Fruit fly (Drosophila melanogaster): ENCODE data around the gene CG11629.

Gene CG11629

dm6 chr2L:21898189-21898588, at the start of gene CG11629:
CG11629 (minus strand) TSS chr2L:21898289.
- TF ChIP-seq CG8478 (optimal IDR thresholded peaks at IDR 0.05) (no peak), CTCF (optimal IDR thresholded peaks at IDR 0.05) (no peak)

- TF ChIP-seq CTCF (optimal IDR thresholded peaks at IDR 0.05), result no peak
- no peak for TF ChIP-seq CG8478 (optimal IDR thresholded peaks at IDR 0.05)
Measured at dm6 chr2L:21933496-21933895, 35.4 kb upstream of the CG11629 start.

DNA sequence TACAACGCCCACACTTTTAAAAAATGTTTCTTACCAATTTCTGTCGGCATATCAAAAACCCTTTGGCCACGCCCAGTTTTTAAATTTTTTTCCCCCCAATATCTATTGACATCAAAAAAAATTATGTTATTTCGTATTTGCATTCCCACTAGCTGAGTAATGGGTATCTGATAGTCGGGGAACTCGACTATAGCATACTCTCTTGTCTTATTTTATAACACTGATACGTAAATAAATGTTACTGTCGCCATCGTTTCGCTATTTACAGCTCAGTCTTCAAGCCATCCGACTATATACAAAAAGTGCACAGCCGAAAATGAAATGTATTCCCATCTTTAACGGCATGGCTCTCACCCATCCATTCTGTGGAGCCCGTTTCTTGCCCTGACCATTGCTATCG, 25.2 kb upstream of the CG11629 start:
- TF ChIP-seq CTCF (optimal IDR thresholded peaks at IDR 0.05), result no peak
- TF ChIP-seq CG8478 (optimal IDR thresholded peaks at IDR 0.05), result no peak

DNA sequence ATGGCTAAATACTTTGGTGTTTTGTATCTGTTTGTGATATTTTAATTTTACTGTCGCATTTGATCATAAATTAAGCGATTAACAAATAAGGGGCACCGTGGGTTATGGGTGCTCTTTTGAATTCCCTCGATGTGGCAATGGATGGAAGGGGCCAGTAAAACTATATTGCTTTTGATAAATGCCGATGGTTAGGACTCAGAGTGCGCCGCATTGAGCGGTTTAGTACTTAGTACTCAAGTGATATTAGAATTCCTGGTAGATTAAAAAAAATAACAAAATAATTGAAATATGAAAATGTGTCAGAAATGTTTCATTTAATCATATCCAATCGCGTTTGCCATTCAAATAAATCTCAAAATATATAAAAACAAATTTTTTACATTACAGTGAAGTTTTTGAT, 17.9 kb upstream of the CG11629 start, which contains the start of gene CG11634:
CG11634 (plus strand) TSS at position 301 of the 400 bp plus-strand sequence.
- TF ChIP-seq CG8478 (optimal IDR thresholded peaks at IDR 0.05) (no peak), CTCF (optimal IDR thresholded peaks at IDR 0.05) (no peak)

- no peak for TF ChIP-seq CG8478 (optimal IDR thresholded peaks at IDR 0.05)
- TF ChIP-seq CTCF (optimal IDR thresholded peaks at IDR 0.05), result no peak
Measured at dm6 chr2L:21915258-21915657, 17.2 kb upstream of the CG11629 start, which contains the start of gene CG31600. CG31600 (minus strand) TSS chr2L:21915358.

- no peak for TF ChIP-seq CG8478 (optimal IDR thresholded peaks at IDR 0.05)
- no peak for TF ChIP-seq CTCF (optimal IDR thresholded peaks at IDR 0.05)
Measured at dm6 chr2L:21905989-21906388, 7.9 kb upstream of the CG11629 start, which contains the start of gene CG1428. CG1428 (plus strand) TSS chr2L:21906289.

DNA sequence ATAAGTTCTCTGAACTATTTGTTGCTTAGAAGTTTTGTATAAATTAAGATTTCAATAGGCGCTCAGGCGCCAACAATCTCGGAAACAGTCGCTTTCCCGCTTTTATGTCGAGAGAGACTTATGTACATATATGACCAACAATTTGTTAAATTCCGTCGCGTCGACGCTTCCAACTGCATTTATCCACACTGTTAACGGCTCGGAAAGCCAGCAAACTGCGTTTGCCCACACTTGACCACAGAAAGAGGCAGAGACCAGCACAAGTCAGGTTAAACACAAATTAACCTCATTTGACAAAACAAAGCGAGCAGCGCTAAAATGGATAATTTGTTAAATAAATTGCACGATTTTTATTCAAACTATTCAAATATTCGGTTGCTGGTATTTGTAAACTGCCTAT, 7.0 kb upstream of the CG11629 start:
- TF ChIP-seq CTCF (optimal IDR thresholded peaks at IDR 0.05) (no peak), CG8478 (optimal IDR thresholded peaks at IDR 0.05) (no peak)

DNA sequence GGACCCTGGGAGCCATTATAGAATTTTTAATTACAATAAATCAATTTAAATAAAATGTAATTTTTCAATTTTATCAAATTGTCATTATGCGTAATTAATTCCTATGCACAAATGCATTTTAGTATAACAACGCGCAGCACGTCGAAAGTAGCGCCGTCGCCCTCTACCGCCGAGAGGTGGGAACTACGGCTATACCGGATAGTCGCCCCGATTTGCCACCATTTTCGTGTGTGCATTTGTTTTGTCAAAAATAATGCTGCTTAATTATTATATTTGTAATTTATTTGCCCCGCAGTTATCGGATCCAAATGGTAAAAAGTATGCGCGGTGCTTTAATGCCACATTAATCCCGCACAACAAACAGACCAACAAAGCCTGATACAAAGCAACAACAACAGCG, 6.1 kb upstream of the CG11629 start:
- TF ChIP-seq CG8478 (optimal IDR thresholded peaks at IDR 0.05) (no peak), CTCF (optimal IDR thresholded peaks at IDR 0.05) (peak; percentile 64 to 85)

- TF ChIP-seq CTCF (optimal IDR thresholded peaks at IDR 0.05), result no peak
- no peak for TF ChIP-seq CG8478 (optimal IDR thresholded peaks at IDR 0.05)
Measured at dm6 chr2L:21902693-21903092, 4.6 kb upstream of the CG11629 start, which contains the start of gene CG1421. CG1421 (plus strand) TSS chr2L:21902993.

dm6 chr2L:21899001-21899715, 1.1 kb upstream of the CG11629 start:
- TF ChIP-seq CTCF (optimal IDR thresholded peaks at IDR 0.05) (no peak), CG8478 (optimal IDR thresholded peaks at IDR 0.05) (no peak)

dm6 chr2L:21896046-21896445, 2.0 kb downstream of the CG11629 start:
- no peak for TF ChIP-seq CTCF (optimal IDR thresholded peaks at IDR 0.05)
- no peak for TF ChIP-seq CG8478 (optimal IDR thresholded peaks at IDR 0.05)

DNA sequence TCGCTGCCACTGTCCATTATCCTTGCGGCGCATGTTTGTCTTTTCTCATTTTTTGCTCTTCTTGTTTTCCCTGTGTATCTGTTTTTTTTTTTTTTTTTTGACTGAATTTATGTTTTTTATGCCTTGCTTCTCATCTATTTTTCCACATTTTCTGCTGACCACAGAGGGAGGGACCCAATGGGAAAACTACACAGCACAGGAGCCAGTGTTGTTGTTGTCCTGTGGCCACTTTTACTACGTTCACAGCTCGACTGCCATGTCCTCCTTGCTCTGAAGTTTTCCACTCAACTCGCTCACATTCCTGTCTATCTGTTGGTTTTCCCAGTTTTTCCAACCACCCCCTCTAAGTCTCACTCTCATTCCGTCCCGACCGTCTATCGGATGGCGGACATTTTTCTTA, 7.9 kb downstream of the CG11629 start:
- TF ChIP-seq CG8478 (optimal IDR thresholded peaks at IDR 0.05) (no peak), CTCF (optimal IDR thresholded peaks at IDR 0.05) (no peak)

DNA sequence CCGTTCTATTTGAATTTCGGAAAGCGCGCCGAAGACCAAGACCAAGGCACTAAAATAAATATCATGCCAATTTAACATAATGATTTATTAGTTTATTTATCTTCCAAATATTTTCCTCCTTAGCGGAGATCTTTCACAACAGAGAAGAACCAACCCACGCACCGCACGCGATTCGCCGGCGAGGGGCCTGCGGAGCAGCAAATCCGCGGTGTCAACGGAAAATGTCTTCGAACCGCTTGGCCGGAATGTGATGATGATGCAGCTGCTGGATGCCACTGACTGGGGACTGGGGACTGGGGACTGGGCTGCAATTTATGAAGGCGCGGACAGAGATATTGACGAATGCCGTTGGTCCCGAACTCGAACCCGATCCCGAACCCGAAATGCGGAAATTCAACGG, 10.5 kb downstream of the CG11629 start:
- TF ChIP-seq CG8478 (optimal IDR thresholded peaks at IDR 0.05) (no peak), CTCF (optimal IDR thresholded peaks at IDR 0.05) (no peak)

- TF ChIP-seq CG8478 (optimal IDR thresholded peaks at IDR 0.05), result no peak
- TF ChIP-seq CTCF (optimal IDR thresholded peaks at IDR 0.05), result no peak
Measured at dm6 chr2L:21886260-21886659, 11.8 kb downstream of the CG11629 start.

DNA sequence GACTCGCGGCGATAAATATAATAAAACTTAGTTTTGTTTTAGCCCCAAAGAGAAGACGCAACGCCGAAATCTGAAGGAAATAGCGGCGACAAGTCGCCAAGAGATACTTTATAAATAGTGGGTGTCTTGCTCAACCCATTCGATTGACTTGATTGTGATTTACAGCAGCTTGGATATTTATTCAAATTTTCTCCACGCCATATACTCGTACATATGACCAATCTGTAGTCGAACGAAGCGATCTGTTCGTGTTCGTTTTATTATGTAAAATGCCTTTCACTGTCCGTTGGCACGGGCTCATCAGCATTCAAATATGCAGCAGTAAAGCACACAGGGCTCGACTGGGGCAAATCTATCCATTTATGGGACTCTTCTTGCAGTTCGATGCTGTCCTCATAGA, 12.6 kb downstream of the CG11629 start:
- TF ChIP-seq CTCF (optimal IDR thresholded peaks at IDR 0.05) (no peak), CG8478 (optimal IDR thresholded peaks at IDR 0.05) (no peak)

DNA sequence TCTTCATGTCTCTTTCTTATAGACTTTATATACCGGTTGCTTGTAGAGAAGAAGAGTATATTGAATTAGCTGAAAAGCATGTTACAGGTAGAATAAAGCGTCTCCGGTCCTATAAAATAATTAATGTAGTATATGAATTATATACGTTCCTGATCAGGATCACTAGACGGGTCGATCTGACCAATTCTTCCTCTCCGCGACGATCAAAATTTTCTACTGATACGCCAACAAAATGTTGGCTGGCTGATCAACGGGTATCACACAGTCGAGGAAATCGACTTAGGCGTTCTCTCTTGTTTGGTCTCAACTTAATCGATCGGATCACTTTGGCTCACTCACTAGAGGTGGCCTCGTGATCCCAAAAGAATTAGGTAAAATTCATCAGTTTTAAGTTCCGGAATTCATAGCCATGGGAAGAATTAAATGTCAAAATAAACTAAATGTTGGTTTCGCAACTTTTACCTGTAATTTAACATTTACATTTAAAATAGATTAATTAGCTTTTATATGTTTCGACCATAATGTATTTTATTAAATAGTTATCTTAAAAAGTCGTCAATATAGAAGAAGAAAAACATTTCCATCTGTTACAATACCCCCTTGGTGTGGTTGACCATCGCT, 16.5 kb downstream of the CG11629 start:
- TF ChIP-seq CTCF (optimal IDR thresholded peaks at IDR 0.05) (no peak), CG8478 (optimal IDR thresholded peaks at IDR 0.05) (no peak)
